Worm (Caenorhabditis elegans): ENCODE measurements around the gene K12B6.4.

Gene K12B6.4

ce11 chrV:6244631-6245030 is 36.4 kb downstream of the K12B6.4 start:
- TF ChIP-seq alr-1 (tag; optimal IDR thresholded peaks at IDR 0.05), result peak; percentile 43
- TF ChIP-seq nhr-129 (tag; optimal IDR thresholded peaks at IDR 0.05), result peak; percentile 23
- peak in 1 of 2 experiments; percentile 19 for TF ChIP-seq lsy-2 (tag; optimal IDR thresholded peaks at IDR 0.05)
- TF ChIP-seq ztf-1 (GFP tag; conservative IDR thresholded peaks at IDR 0.05), result no peak
- TF ChIP-seq C34F6.9 (tag; optimal IDR thresholded peaks at IDR 0.05), result peak; percentile 36
- no peak for TF ChIP-seq ceh-82 (tag; optimal IDR thresholded peaks at IDR 0.05)
- TF ChIP-seq F13H6.1 (tag; optimal IDR thresholded peaks at IDR 0.05), result no peak
- peak; percentile 70 for TF ChIP-seq lin-11 (tag; optimal IDR thresholded peaks at IDR 0.05)
- peak; percentile 53 for TF ChIP-seq nhr-21 (tag; optimal IDR thresholded peaks at IDR 0.05)

DNA sequence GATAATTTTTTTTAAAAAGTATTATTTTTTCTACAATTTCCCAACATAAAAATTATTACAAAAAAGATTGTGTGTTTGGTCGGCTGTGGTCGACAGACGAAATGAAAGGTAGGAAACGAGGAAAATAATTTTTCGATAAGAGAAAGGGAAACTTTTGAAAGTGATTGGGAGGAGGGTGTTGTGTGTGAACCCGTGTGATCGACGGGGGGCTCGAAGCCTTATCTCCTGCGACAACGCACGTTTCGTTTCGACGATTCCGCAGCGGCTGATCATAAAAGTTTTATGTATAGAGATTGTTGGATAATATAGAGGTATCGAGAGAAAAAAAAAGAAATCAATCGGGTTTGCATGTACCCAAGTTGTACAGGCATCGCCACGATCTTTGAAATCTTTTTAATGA is 37.8 kb downstream of the K12B6.4 start:
- peak; percentile 64 for TF ChIP-seq fos-1 (tag; optimal IDR thresholded peaks at IDR 0.05)
- TF ChIP-seq gmeb-1 (tag; optimal IDR thresholded peaks at IDR 0.05), result peak; percentile 13
- peak; percentile 93 for TF ChIP-seq sma-9 (GFP tag; optimal IDR thresholded peaks at IDR 0.05)
- no peak for TF ChIP-seq sma-9 (tag; optimal IDR thresholded peaks at IDR 0.05)
- TF ChIP-seq egl-27 (tag; optimal IDR thresholded peaks at IDR 0.05), result peak; percentile 1
- TF ChIP-seq blmp-1 (tag; optimal IDR thresholded peaks at IDR 0.05; ENCODE audit: insufficient read depth), result peak; percentile 54
- TF ChIP-seq mbf-1 (tag; optimal IDR thresholded peaks at IDR 0.05), result no peak
- TF ChIP-seq lin-39 (tag; optimal IDR thresholded peaks at IDR 0.05), result no peak
- peak; percentile 39 for TF ChIP-seq nhr-21 (tag; optimal IDR thresholded peaks at IDR 0.05)
- peak; percentile 24 for TF ChIP-seq crh-2 (tag; optimal IDR thresholded peaks at IDR 0.05)

DNA sequence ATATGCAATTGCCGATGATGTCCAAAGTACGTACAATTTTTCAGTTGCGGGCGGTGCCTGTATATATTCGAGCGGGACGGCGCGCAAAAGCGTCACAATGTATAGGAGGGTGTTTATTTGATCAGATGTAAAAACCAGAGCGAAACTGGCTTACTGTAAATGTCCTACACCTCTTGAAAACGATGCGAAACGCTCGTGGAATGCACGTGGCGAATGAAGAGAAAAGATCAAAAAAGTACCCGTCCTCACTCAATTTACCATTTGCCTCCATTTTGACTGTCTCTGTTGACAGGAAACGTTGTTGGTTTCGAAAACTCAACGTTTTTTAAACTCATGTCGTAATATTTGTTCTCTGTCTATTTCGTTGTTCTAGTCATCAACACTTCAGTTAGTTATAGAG is 40.3 kb downstream of the K12B6.4 start:
- peak; percentile 15 for TF ChIP-seq nhr-6 (tag; optimal IDR thresholded peaks at IDR 0.05)
- peak; percentile 16 for TF ChIP-seq egl-27 (tag; optimal IDR thresholded peaks at IDR 0.05)
- peak; percentile 18 for TF ChIP-seq sma-3 (GFP tag; optimal IDR thresholded peaks at IDR 0.05)
- peak; percentile 10 for TF ChIP-seq blmp-1 (tag; optimal IDR thresholded peaks at IDR 0.05; ENCODE audit: insufficient read depth)
- no peak for TF ChIP-seq ztf-1 (GFP tag; conservative IDR thresholded peaks at IDR 0.05)
- TF ChIP-seq nhr-129 (tag; optimal IDR thresholded peaks at IDR 0.05), result peak; percentile 82
- TF ChIP-seq nhr-23 (tag; optimal IDR thresholded peaks at IDR 0.05), result no peak
- TF ChIP-seq nhr-25 (tag; optimal IDR thresholded peaks at IDR 0.05), result peak; percentile 76
- no peak for TF ChIP-seq unc-39 (tag; optimal IDR thresholded peaks at IDR 0.05)
- peak; percentile 86 for TF ChIP-seq F13H6.1 (tag; optimal IDR thresholded peaks at IDR 0.05)
- peak in 1 of 2 experiments; percentile 28 for TF ChIP-seq mdl-1 (tag; optimal IDR thresholded peaks at IDR 0.05)
- peak; percentile 95 for TF ChIP-seq sma-9 (GFP tag; optimal IDR thresholded peaks at IDR 0.05)
- no peak for TF ChIP-seq sma-9 (tag; optimal IDR thresholded peaks at IDR 0.05)
- TF ChIP-seq lsy-2 (tag; optimal IDR thresholded peaks at IDR 0.05), result peak in 1 of 2 experiments; percentile 9
- TF ChIP-seq sem-4 (tag; optimal IDR thresholded peaks at IDR 0.05), result peak; percentile 9

DNA sequence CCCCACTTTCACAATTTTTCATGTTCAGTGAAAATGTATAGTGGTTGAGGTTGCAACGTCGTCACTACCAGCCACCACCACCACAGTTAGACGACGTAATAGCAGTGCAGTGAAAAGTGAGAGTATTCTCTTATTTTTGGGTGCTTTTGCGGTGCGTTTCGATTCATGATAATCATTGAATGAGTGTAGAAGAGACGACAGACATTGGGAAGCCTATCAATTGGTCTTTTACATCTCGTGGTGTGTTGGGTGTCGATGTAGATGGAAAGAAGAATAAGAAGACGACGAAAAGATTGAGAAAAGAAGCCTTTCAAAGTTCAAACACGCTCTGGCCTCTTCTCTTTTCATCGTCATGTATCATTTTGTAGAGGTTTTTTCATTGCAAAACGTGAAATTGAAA is 41.2 kb downstream of the K12B6.4 start:
- TF ChIP-seq blmp-1 (tag; optimal IDR thresholded peaks at IDR 0.05; ENCODE audit: insufficient read depth) (peak; percentile 92), gmeb-1 (tag; optimal IDR thresholded peaks at IDR 0.05) (peak; percentile 20), nhr-25 (tag; optimal IDR thresholded peaks at IDR 0.05) (peak; percentile 87), mdl-1 (tag; optimal IDR thresholded peaks at IDR 0.05) (peak; percentile 42 to 72), nhr-129 (tag; optimal IDR thresholded peaks at IDR 0.05) (peak; percentile 56), lsy-2 (tag; optimal IDR thresholded peaks at IDR 0.05) (peak in 1 of 2 experiments; percentile 23), sma-9 (GFP tag; optimal IDR thresholded peaks at IDR 0.05) (peak; percentile 97), sma-9 (tag; optimal IDR thresholded peaks at IDR 0.05) (no peak), crh-2 (tag; optimal IDR thresholded peaks at IDR 0.05) (peak; percentile 56), nhr-237 (tag; optimal IDR thresholded peaks at IDR 0.05) (no peak), ceh-16 (tag; optimal IDR thresholded peaks at IDR 0.05) (no peak), nhr-21 (tag; optimal IDR thresholded peaks at IDR 0.05) (peak; percentile 72), fos-1 (tag; optimal IDR thresholded peaks at IDR 0.05) (peak; percentile 56), sma-3 (GFP tag; optimal IDR thresholded peaks at IDR 0.05) (peak; percentile 37), ceh-82 (tag; optimal IDR thresholded peaks at IDR 0.05) (no peak)

DNA sequence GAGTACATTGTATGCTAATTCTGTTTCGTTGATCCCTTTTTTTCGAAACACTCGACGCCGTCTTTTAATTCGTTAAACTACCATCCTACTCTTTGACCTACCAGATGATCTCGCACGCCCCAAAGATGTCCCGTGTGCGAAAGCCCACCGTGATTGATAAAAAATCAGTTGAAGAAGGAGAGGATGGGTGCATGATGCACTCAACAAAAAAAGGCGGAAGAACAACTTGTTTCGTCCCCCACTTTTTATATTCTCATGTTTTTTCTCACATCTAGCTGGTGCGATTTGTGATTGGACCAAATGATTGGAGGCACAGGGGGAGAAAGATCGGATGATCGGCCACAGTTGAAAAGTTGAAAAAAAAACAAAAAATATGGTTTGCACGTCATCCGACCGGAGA is 42.7 kb downstream of the K12B6.4 start:
- peak; percentile 73 for TF ChIP-seq sma-3 (GFP tag; optimal IDR thresholded peaks at IDR 0.05)
- peak; percentile 18 for TF ChIP-seq nhr-25 (tag; optimal IDR thresholded peaks at IDR 0.05)
- TF ChIP-seq nhr-12 (tag; optimal IDR thresholded peaks at IDR 0.05), result no peak
- TF ChIP-seq nhr-21 (tag; optimal IDR thresholded peaks at IDR 0.05), result peak; percentile 38
- peak; percentile 90 for TF ChIP-seq sma-9 (GFP tag; optimal IDR thresholded peaks at IDR 0.05)
- TF ChIP-seq sma-9 (tag; optimal IDR thresholded peaks at IDR 0.05), result no peak
- no peak for TF ChIP-seq peb-1 (tag; optimal IDR thresholded peaks at IDR 0.05)
- TF ChIP-seq egl-27 (tag; optimal IDR thresholded peaks at IDR 0.05), result peak; percentile 2
- peak; percentile 2 for TF ChIP-seq nhr-129 (tag; optimal IDR thresholded peaks at IDR 0.05)

DNA sequence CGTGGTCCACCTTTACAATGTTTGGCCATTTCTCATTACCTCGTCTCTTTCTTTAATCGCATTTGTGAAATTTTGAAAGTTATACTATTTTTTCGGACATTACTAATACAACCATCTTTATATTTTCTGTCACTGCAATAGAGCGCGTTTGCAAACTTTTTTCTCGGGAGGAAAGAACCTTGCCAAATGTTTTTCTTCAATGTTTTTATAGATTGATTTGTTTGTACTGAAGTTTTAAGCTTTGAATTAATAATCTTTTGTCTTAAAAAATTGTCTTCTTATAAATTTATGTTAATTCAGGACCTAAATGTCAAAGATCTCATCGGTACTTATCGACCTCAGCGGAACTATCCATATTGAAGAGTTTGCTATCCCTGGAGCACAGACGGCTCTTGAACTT is 46.2 kb downstream of the K12B6.4 start, which contains the start of gene K08B12.3:
Gene K08B12.3 (plus strand): TSS at position 301 of the 400 bp plus-strand sequence.
- no peak for TF ChIP-seq skn-1 (tag; optimal IDR thresholded peaks at IDR 0.05)
- peak; percentile 32 for TF ChIP-seq unc-55 (GFP tag; optimal IDR thresholded peaks at IDR 0.05)
